Fruit fly (Drosophila melanogaster): ENCODE measurements around the gene ppk14.

The ppk14 gene

dm6 chr2L:6343084-6343873 is 11.5 kb upstream of the ppk14 start (continued):
- TF ChIP-seq lov (optimal IDR thresholded peaks at IDR 0.05) (no peak), lov (GFP tag; IDR thresholded peaks at IDR 0.05) (no peak), pfk (GFP tag; optimal IDR thresholded peaks at IDR 0.05) (peak; percentile 13), fru (optimal IDR thresholded peaks at IDR 0.05) (no peak), CG6272 (GFP tag; IDR thresholded peaks at IDR 0.05) (no peak; the same call in 1 of the 2 replicates), CG6254 (GFP tag; optimal IDR thresholded peaks at IDR 0.05) (no peak), CG12942 (GFP tag; optimal IDR thresholded peaks at IDR 0.05) (no peak), dan (GFP tag; IDR thresholded peaks at IDR 0.05) (no peak), CG10274 (GFP tag; optimal IDR thresholded peaks at IDR 0.05) (peak; percentile 83), CG12659 (GFP tag; optimal IDR thresholded peaks at IDR 0.05) (peak; percentile 2), Dbx (GFP tag; IDR thresholded peaks at IDR 0.05) (peak; percentile 48; the same call in 1 of the 3 replicates), CG4360 (GFP tag; IDR thresholded peaks at IDR 0.05) (no peak), Rfx (GFP tag; IDR thresholded peaks at IDR 0.05) (peak; percentile 60), CG18011 (GFP tag; optimal IDR thresholded peaks at IDR 0.05) (peak; percentile 98), Ets97D (GFP tag; optimal IDR thresholded peaks at IDR 0.05) (peak; percentile 31), slbo (GFP tag; IDR thresholded peaks at IDR 0.05) (peak; percentile 58), CG17359 (tag; optimal IDR thresholded peaks at IDR 0.05) (no peak), CG1233 (GFP tag; optimal IDR thresholded peaks at IDR 0.05) (no peak), Scr (GFP tag; IDR thresholded peaks at IDR 0.05; ENCODE audit: partially characterized antibody) (peak; percentile 17; the same call in 1 of the 2 replicates), CG9797 (GFP tag; optimal IDR thresholded peaks at IDR 0.05) (peak; percentile 44), nerfin-2 (GFP tag; IDR thresholded peaks at IDR 0.05; ENCODE audit: partially characterized antibody) (no peak), lab (GFP tag; optimal IDR thresholded peaks at IDR 0.05) (peak; percentile 27), CG10462 (GFP tag; optimal IDR thresholded peaks at IDR 0.05) (no peak), schlank (tag; optimal IDR thresholded peaks at IDR 0.05) (no peak), CG9215 (GFP tag; IDR thresholded peaks at IDR 0.05) (no peak), CG10959 (GFP tag; IDR thresholded peaks at IDR 0.05) (no peak), CG8388 (GFP tag; optimal IDR thresholded peaks at IDR 0.05) (no peak), CG4707 (GFP tag; optimal IDR thresholded peaks at IDR 0.05) (no peak), CG10654 (GFP tag; optimal IDR thresholded peaks at IDR 0.05) (no peak), Meics (GFP tag; optimal IDR thresholded peaks at IDR 0.05) (peak; percentile 5), ken (GFP tag; IDR thresholded peaks at IDR 0.05) (0 out of 3 replicates have a peak, but pooled peaks have one; percentile 19), ara (GFP tag; IDR thresholded peaks at IDR 0.05) (no peak), dpn (GFP tag; optimal IDR thresholded peaks at IDR 0.05) (peak; percentile 0 to 24), CG4730 (GFP tag; IDR thresholded peaks at IDR 0.05) (no peak), Neu2 (GFP tag; optimal IDR thresholded peaks at IDR 0.05; ENCODE audit: borderline replicate concordance) (peak; percentile 27), Xbp1 (GFP tag; optimal IDR thresholded peaks at IDR 0.05) (peak; percentile 12)

- TF ChIP-seq CG12659 (GFP tag; optimal IDR thresholded peaks at IDR 0.05): no peak
- TF ChIP-seq Asciz (GFP tag; optimal IDR thresholded peaks at IDR 0.05): no peak
- TF ChIP-seq exex (tag; optimal IDR thresholded peaks at IDR 0.05): peak; percentile 22
- no peak for TF ChIP-seq ato (GFP tag; IDR thresholded peaks at IDR 0.05; ENCODE audit: partially characterized antibody)
Measured at dm6 chr2L:6348327-6348726, 6.4 kb upstream of the ppk14 start, which contains the start of gene CG9497. Gene CG9497 (minus strand): TSS chr2L:6348427.
